1 worm cellular context compared by ENCODE assay signal in the genomic region with DNA sequence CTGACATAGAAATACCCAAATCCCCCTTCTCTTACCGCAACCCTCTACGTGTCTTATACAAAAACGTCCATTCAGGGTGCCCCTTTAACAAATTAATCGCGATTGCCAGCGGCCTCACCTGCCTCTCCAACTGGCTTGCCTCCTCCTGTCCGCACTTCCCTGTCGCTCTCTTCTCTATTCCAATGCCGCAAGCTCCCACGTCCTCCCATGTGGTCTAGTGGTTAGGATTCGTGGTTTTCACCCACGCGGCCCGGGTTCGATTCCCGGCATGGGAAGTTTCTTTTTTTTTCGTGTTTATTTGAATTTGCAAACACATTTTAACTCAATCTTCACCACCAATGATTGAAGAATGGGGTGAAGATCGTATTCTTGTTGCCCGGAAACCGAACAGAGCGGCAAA.
TF ChIP-seq lines count a peak whose summit lies in the region.

No protein-coding gene starts in this region.

TF ChIP-seq in whole organism, L4 larva, 104 proteins besides CTCF, POLR2A, EP300 and RAD21 (continued from another document):
- TF ChIP-seq ces-1 (GFP tag; optimal IDR thresholded peaks at IDR 0.05; lab: Kevin White, UChicago) (no peak), T26A8.4 (GFP tag; IDR thresholded peaks at IDR 0.05; lab: Robert Waterston, UW) (no peak; the same call in 1 of the 2 replicates), sdz-12 (GFP tag; optimal IDR thresholded peaks at IDR 0.05; lab: Kevin White, UChicago) (no peak), F10B5.3 (tag; optimal IDR thresholded peaks at IDR 0.05; lab: Kevin White, UChicago) (peak; percentile 4), ceh-82 (tag; optimal IDR thresholded peaks at IDR 0.05; lab: Kevin White, UChicago) (no peak), mep-1 (tag; optimal IDR thresholded peaks at IDR 0.05; lab: Kevin White, UChicago) (peak; percentile 73), gei-8 (GFP tag; optimal IDR thresholded peaks at IDR 0.05; lab: Kevin White, UChicago) (no peak), skn-1 (tag; optimal IDR thresholded peaks at IDR 0.05; lab: Kevin White, UChicago) (no peak), cey-2 (tag; optimal IDR thresholded peaks at IDR 0.05; lab: Kevin White, UChicago; ENCODE audit: borderline replicate concordance, insufficient read depth) (no peak), nhr-10 (tag; optimal IDR thresholded peaks at IDR 0.05; lab: Kevin White, UChicago) (no peak), unc-62 (GFP tag; optimal IDR thresholded peaks at IDR 0.05 in 1 of 2; lab: Kevin White, UChicago) (peak in 1 of 2 experiments; percentile 53), unc-62 (tag; optimal IDR thresholded peaks at IDR 0.05; lab: Kevin White, UChicago) (no peak), daf-8 (GFP tag; IDR thresholded peaks at IDR 0.05; lab: Robert Waterston, UW) (no peak), rbr-2 (tag; optimal IDR thresholded peaks at IDR 0.05; lab: Kevin White, UChicago) (peak; percentile 76), fos-1 (tag; optimal IDR thresholded peaks at IDR 0.05; lab: Kevin White, UChicago) (no peak), spr-1 (tag; optimal IDR thresholded peaks at IDR 0.05; lab: Kevin White, UChicago) (peak; percentile 51), ctbp-1 (GFP tag; IDR thresholded peaks at IDR 0.05; lab: Robert Waterston, UW) (peak; percentile 69), Y48G9A.11 (GFP tag; IDR thresholded peaks at IDR 0.05; lab: Robert Waterston, UW) (peak; percentile 47; the same call in 1 of the 2 replicates), attf-4 (tag; optimal IDR thresholded peaks at IDR 0.05; lab: Kevin White, UChicago) (no peak), unc-130 (GFP tag; optimal IDR thresholded peaks at IDR 0.05; lab: Kevin White, UChicago) (peak; percentile 48), zip-11 (GFP tag; IDR thresholded peaks at IDR 0.05; lab: Robert Waterston, UW) (no peak), zfp-2 (tag; optimal IDR thresholded peaks at IDR 0.05; lab: Kevin White, UChicago) (no peak), daf-19 (GFP tag; conservative IDR thresholded peaks at IDR 0.05; lab: Robert Waterston, UW) (no peak), ZK337.2 (GFP tag; IDR thresholded peaks at IDR 0.05; lab: Robert Waterston, UW) (0 out of 2 replicates have a peak, but pooled peaks have one; percentile 39), dve-1 (tag; optimal IDR thresholded peaks at IDR 0.05; lab: Kevin White, UChicago; ENCODE audit: insufficient read depth) (no peak), lim-7 (GFP tag; IDR thresholded peaks at IDR 0.05; lab: Robert Waterston, UW) (peak; percentile 82), lin-39 (tag; optimal IDR thresholded peaks at IDR 0.05; lab: Kevin White, UChicago) (no peak), dpl-1 (GFP tag; optimal IDR thresholded peaks at IDR 0.05; lab: Kevin White, UChicago) (no peak), mes-2 (tag; optimal IDR thresholded peaks at IDR 0.05; lab: Kevin White, UChicago; ENCODE audit: poor library complexity, severe bottlenecking) (peak; percentile 80), Y5F2A.4 (GFP tag; optimal IDR thresholded peaks at IDR 0.05; lab: Kevin White, UChicago) (peak; percentile 31), F44E2.7 (GFP tag; IDR thresholded peaks at IDR 0.05; lab: Robert Waterston, UW) (no peak), duxl-1 (tag; optimal IDR thresholded peaks at IDR 0.05; lab: Kevin White, UChicago; ENCODE audit: poor library complexity) (peak; percentile 95), unc-39 (tag; optimal IDR thresholded peaks at IDR 0.05; lab: Kevin White, UChicago) (no peak), lin-29 (GFP tag; IDR thresholded peaks at IDR 0.05; lab: Robert Waterston, UW) (no peak), snpc-4 (tag; optimal IDR thresholded peaks at IDR 0.05; lab: Kevin White, UChicago) (no peak), spr-3 (GFP tag; optimal IDR thresholded peaks at IDR 0.05; lab: Kevin White, UChicago) (no peak), ceh-20 (GFP tag; IDR thresholded peaks at IDR 0.05; lab: Robert Waterston, UW) (no peak), set-16 (GFP tag; IDR thresholded peaks at IDR 0.05; lab: Robert Waterston, UW) (peak; percentile 68), Y105C5A.15 (GFP tag; IDR thresholded peaks at IDR 0.05; lab: Robert Waterston, UW) (0 out of 2 replicates have a peak, but pooled peaks have one; percentile 14), mxl-3 (GFP tag; optimal IDR thresholded peaks at IDR 0.05; lab: Kevin White, UChicago) (peak; percentile 0), nhr-25 (tag; optimal IDR thresholded peaks at IDR 0.05; lab: Kevin White, UChicago; ENCODE audit: borderline replicate concordance, insufficient read depth) (no peak), vab-7 (GFP tag; IDR thresholded peaks at IDR 0.05; lab: Robert Waterston, UW) (peak; percentile 76), ceh-32 (tag; optimal IDR thresholded peaks at IDR 0.05; lab: Kevin White, UChicago; ENCODE audit: poor library complexity) (no peak)
TF ChIP-seq in whole organism, L4 larva: peak in this region for 50.
